Worm (Caenorhabditis elegans) whole organism, midembryonic: ENCODE results near the gene K08H2.7.

Experiments used
- T22C8.4 ChIP-seq: fragments of 200-800 bp; sonication (Bioruptor generic); IDR thresholded peaks from 2 replicates; pipeline ENCODE4 v1.3.6; 2022; ENCODE audit warnings: missing genetic modification characterization, missing compliant biosample characterization
- cog-1 ChIP-seq: sonication (generic microtip); optimal IDR thresholded peaks from 2 replicates; lab custom pipeline; 2016; ENCODE audit warnings: missing genetic modification characterization, missing compliant biosample characterization
- flt-1 ChIP-seq: fragments of 200-800 bp; sonication (Bioruptor generic); IDR thresholded peaks from 2 replicates; pipeline ENCODE4 v1.3.6; 2022; ENCODE audit warnings: missing genetic modification characterization, missing compliant biosample characterization
- klf-2 ChIP-seq: fragments of 200-800 bp; sonication (Bioruptor generic); conservative IDR thresholded peaks from 2 replicates; pipeline ENCODE4 v1.3.6; 2022; ENCODE audit warnings: missing genetic modification reagents, missing genetic modification characterization, missing compliant biosample characterization
- med-1 ChIP-seq: sonication (generic microtip); optimal IDR thresholded peaks from 2 replicates; lab custom pipeline; 2017; ENCODE audit warnings: missing genetic modification characterization, mild to moderate bottlenecking, missing compliant biosample characterization, antibody characterized with exemption, missing genetic modification reagents; ENCODE audit not compliant: insufficient read depth
- ref-1 ChIP-seq: fragments of 200-800 bp; sonication (Bioruptor generic); conservative IDR thresholded peaks from 2 replicates; pipeline ENCODE4 v1.3.6; 2022; ENCODE audit warnings: missing genetic modification reagents, missing genetic modification characterization, missing compliant biosample characterization
- tab-1 ChIP-seq: fragments of 200-800 bp; sonication (Bioruptor generic); IDR thresholded peaks from 2 replicates; pipeline ENCODE4 v1.3.6; 2022; ENCODE audit warnings: missing genetic modification characterization, missing compliant biosample characterization
- ztf-23 ChIP-seq: fragments of 200-800 bp; sonication (Bioruptor generic); IDR thresholded peaks from 2 replicates; pipeline ENCODE4 v1.3.6; 2022; ENCODE audit warnings: missing genetic modification reagents, missing genetic modification characterization, missing compliant biosample characterization
- ztf-29 ChIP-seq: fragments of 200-800 bp; sonication (Bioruptor generic); IDR thresholded peaks from 2 replicates; pipeline ENCODE4 v1.3.6; 2022; ENCODE audit warnings: missing genetic modification reagents, missing genetic modification characterization, missing compliant biosample characterization

Gene K08H2.7

DNA sequence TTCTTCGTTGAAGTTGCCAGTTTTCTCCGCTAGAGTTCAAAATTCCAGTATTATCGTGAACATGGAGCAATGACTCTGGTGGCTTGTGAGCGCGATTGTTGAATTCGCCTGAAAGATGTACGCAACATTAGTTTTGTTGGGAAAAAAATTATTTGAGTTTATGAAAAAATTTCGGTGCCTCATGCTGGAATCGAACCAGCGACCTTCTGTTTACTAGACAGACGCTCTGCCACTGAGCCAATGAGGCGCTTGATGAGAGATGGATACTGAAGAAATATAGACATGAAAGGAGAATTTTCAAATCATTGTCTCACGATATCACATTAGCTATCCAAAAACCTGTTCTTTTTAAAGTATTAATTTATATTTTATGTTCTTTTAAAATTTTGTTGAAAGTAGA is 35.2 kb upstream of the K08H2.7 start:
- TF ChIP-seq flt-1 (GFP tag; lab: Robert Waterston, UW): peak; percentile 53; the same call in 1 of the 2 replicates
- TF ChIP-seq cog-1: no peak

DNA sequence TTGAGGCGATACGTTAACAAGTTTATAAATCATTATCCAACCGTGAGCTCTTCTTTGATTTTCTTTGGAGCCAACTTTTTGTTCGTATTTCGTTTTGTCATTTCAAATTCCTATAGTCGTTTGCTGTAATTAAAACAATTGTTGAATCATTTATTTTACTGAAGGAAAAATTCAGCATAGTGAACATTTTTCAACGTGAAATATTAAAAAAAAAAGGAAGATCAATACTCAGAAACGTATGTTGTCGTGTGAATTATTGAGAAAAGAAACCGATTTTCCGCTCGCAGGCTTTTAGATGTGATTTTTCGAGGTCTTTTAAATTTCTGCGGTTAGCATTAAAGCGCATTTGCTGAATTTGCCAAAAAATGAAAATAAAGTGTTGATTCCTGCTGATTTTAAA is 30.6 kb upstream of the K08H2.7 start, which contains the start of gene phf-33:
Gene phf-33 (minus strand): TSS at position 101 of the 400 bp plus-strand sequence.
- no peak for TF ChIP-seq tab-1 (GFP tag; lab: Robert Waterston, UW)
- no peak for TF ChIP-seq klf-2 (GFP tag; lab: Robert Waterston, UW)
- no peak for TF ChIP-seq med-1 (GFP tag; lab: Kevin White, UChicago)
- no peak for TF ChIP-seq flt-1 (GFP tag; lab: Robert Waterston, UW)
- no peak for TF ChIP-seq ztf-23 (GFP tag; lab: Robert Waterston, UW)
- TF ChIP-seq ref-1: no peak

DNA sequence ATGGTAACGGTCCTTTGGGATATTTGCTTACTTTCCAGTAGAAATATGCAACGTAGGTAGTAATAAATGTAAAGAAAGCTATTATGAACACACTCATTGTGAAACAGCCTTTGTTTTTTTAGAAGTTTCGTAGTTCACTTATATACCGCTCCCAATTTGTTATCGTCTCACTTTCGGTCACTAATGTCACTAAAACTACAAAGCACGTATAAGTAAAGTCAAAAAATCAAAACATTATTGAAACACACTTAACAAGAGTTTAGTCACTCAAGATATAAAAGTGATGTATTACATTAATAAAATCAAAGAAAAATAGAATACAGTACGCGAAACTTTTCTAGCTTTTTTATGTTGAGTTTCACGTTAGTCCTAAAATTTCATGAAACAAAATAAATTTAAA is 25.9 kb upstream of the K08H2.7 start, which contains the start of gene cyp-14A3:
Gene cyp-14A3 (minus strand): TSS at position 101 of the 400 bp plus-strand sequence.
- TF ChIP-seq ref-1 (no peak), T22C8.4 (no peak), ztf-29 (no peak), klf-2 (GFP tag; lab: Robert Waterston, UW) (no peak)

DNA sequence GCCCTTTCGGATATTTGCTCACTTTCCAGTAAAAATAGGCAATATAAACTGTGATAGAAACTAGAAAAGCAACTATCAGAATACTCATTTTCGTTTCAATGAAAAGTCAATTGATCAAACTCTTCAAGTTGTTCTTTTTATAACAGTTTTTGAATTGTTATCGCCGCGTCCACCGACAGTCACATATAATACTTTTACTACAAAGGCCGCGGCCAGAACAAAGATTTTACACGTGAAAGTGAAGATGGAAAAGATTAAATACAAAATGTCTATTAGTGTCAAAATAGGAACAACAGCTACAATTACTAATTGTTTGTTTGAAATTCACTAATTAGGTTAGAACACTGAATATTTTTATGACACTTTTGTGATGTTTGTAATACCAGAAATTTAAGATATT is 21.3 kb upstream of the K08H2.7 start, which contains the start of gene cyp-14A2:
Gene cyp-14A2 (minus strand): TSS at position 101 of the 400 bp plus-strand sequence.
- TF ChIP-seq ztf-23 (GFP tag; lab: Robert Waterston, UW): no peak
- no peak for TF ChIP-seq med-1 (GFP tag; lab: Kevin White, UChicago)

DNA sequence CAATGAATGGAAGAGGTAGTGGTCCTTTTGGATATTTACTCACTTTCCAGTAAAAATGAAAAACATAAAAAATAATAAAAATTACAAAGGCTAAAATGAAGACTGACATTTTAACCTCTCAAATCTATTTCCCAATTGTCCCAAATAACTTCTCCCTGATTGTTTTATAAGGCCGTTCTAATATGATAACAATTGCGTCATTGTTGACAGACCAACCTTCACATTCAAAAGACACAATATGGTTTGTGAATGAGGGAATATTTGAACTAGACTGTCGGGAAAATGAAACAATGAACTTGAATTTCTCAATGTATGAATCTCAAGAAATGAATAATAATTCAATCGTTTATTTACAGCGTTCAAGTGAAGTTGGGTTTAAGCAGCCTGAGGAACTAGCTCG is 19.0 kb upstream of the K08H2.7 start, which contains the start of gene cyp-14A1:
Gene cyp-14A1 (minus strand): TSS at position 126 of the 400 bp plus-strand sequence.
- TF ChIP-seq med-1 (GFP tag; lab: Kevin White, UChicago): no peak

DNA sequence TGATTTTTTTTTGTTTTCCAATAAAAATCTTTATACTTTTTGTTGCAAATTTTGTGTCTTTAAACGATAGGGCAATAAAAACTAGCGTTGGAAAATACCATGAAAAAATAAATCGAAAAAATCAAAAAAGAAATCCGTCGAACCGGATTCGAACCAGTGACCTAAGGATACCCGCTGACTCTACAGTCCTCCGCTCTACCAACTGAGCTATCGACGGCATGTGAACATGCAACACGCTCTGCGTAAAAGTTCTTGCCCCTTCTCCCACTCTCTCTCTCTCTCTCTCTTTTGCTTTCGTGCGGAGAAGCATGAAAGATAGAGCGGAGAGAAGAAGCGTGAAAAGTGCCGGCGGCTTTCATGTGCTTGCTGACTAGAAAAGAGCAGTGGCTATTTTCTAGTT is 16.3 kb upstream of the K08H2.7 start:
- TF ChIP-seq flt-1 (GFP tag; lab: Robert Waterston, UW) (peak; percentile 92), tab-1 (GFP tag; lab: Robert Waterston, UW) (peak; percentile 92), klf-2 (GFP tag; lab: Robert Waterston, UW) (peak; percentile 90), ztf-23 (GFP tag; lab: Robert Waterston, UW) (peak; percentile 94), cog-1 (peak; percentile 44), med-1 (GFP tag; lab: Kevin White, UChicago) (peak; percentile 28), ztf-29 (peak; percentile 88), ref-1 (peak; percentile 77), T22C8.4 (peak; percentile 89)

DNA sequence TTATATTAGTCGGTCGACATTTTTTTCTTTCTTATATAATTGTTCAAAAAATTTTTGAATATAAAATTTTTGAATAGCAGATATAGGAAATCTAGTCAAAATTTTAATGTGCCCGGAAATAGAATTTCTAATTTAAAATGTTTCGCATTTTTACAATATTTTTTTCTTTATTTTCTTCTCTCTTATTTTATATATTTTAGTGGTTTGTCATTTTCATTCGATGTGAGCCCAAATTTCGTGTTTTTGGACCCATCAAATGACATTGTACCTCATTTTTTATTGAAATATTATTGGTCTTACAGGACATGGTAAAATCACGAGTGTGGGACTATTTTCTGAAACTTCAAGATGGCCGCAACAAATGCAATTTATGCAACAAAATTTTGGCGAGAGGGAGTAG is 14.0 kb upstream of the K08H2.7 start, which contains the start of gene K09A11.1:
Gene K09A11.1 (plus strand): TSS at position 301 of the 400 bp plus-strand sequence.
- no peak for TF ChIP-seq cog-1
- no peak for TF ChIP-seq T22C8.4
- no peak for TF ChIP-seq ztf-29
- no peak for TF ChIP-seq tab-1 (GFP tag; lab: Robert Waterston, UW)
- TF ChIP-seq med-1 (GFP tag; lab: Kevin White, UChicago): no peak
- no peak for TF ChIP-seq ztf-23 (GFP tag; lab: Robert Waterston, UW)
- TF ChIP-seq flt-1 (GFP tag; lab: Robert Waterston, UW): no peak
- no peak for TF ChIP-seq ref-1
- no peak for TF ChIP-seq klf-2 (GFP tag; lab: Robert Waterston, UW)

DNA sequence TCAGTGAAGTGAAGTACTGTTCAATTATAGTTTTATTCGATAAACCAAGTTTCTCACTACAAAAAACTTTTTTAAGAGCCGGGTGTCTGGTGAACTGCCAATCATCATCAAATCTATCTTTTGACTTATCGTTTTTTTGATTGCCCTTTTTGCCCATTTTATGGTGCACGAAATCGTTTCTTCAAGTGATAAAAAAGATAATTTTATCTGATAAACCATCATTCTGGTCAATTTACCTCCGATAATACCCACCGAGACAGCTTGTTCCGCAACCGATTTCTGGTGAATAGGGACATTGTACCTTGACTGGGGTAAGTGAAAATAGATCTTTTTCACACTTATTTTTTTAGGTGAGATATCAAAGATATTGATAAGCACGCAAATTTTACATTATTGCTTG is 9.3 kb upstream of the K08H2.7 start, which contains the start of gene K08H2.10:
Gene K08H2.10 (plus strand): TSS at position 230 of the 400 bp plus-strand sequence.
- TF ChIP-seq med-1 (GFP tag; lab: Kevin White, UChicago) (no peak), klf-2 (GFP tag; lab: Robert Waterston, UW) (no peak), cog-1 (no peak), flt-1 (GFP tag; lab: Robert Waterston, UW) (no peak), ztf-29 (no peak), tab-1 (GFP tag; lab: Robert Waterston, UW) (no peak), ref-1 (no peak)

DNA sequence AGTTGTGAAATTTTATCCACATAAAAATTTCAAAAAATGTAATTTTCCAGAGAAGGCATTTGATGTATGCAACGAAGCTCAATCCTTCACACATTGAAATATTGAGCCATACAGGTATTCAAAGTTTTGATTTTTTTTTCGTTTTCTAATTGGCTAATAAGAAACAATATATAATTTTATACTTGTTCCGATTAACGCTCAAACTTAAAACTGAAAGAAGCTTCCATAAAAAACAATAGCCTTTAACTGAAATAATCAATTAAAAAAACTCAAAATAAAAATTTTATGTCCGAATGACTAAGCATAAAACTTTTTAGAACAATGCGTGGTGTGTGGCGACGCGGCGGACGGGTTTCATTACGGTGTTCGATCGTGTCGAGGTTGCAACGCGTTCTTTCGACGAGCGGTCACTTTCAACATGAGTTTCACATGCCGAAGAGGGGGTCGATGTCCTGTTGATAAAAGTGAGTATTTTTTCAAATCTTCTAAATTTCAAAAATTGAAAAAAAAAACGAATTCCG is 3.7 kb upstream of the K08H2.7 start, which contains the start of gene nhr-32:
Gene nhr-32 (plus strand): TSS at position 51 of the 521 bp plus-strand sequence.
- TF ChIP-seq med-1 (GFP tag; lab: Kevin White, UChicago): no peak
- TF ChIP-seq klf-2 (GFP tag; lab: Robert Waterston, UW): no peak
- TF ChIP-seq ztf-29: no peak
- no peak for TF ChIP-seq T22C8.4
- no peak for TF ChIP-seq tab-1 (GFP tag; lab: Robert Waterston, UW)
- no peak for TF ChIP-seq flt-1 (GFP tag; lab: Robert Waterston, UW)
- no peak for TF ChIP-seq cog-1
- TF ChIP-seq ref-1: no peak
- TF ChIP-seq ztf-23 (GFP tag; lab: Robert Waterston, UW): no peak

DNA sequence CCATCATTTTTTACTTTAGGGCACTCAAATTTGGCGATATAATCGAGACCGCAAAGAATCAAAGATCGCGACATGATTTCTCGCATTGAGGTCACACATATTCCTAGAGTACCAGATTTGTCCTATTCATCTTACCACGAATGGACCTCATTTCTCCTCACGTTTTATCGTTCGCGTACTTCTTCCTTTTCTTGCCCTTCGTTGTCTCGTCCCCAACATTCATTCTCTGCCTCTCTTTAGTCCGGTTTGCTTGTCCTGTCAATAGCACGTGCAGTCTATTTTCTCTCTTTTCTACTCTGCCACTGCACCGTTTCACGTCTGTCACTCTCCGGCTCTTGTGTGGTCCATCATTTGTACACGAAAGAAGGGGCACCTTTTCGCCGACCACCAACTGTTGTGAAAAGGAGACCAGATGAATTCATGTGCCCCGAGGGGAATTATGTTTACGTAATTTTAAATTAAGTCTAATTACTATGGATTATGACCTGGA is 3.2 kb upstream of the K08H2.7 start:
- peak; percentile 30 for TF ChIP-seq cog-1
- 0 out of 2 replicates have a peak, but pooled peaks have one; percentile 51 for TF ChIP-seq flt-1 (GFP tag; lab: Robert Waterston, UW)
- TF ChIP-seq T22C8.4: no peak

DNA sequence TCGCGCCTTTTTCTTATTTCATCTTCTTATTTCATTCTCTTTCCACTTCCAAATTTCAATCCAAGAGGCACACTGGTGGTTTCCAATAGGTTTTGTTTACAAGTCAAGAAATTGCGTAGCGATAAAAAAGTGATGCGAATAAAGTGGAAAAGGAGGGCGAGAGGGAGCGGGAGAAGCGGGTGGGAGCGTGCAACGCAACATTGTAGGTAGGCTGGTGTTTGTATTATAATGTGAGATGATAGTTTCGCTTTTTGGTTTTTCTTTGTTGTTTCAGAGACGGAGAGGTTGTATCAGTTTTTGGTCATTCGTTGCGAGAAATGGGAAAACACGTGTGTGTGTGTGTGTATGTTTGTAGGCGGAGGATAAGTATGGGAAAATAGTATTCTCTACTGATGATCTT is 1.9 kb upstream of the K08H2.7 start:
- TF ChIP-seq ztf-23 (GFP tag; lab: Robert Waterston, UW) (no peak), tab-1 (GFP tag; lab: Robert Waterston, UW) (no peak), ztf-29 (no peak), flt-1 (GFP tag; lab: Robert Waterston, UW) (no peak), ref-1 (no peak), cog-1 (no peak)
